Fruit fly (Drosophila melanogaster) whole organism, embryonic: ENCODE results near the gene CG10413.

Experiments used
- Awh ChIP-seq: fragments of 200-800 bp; sonication (Bioruptor generic); IDR thresholded peaks from 2 replicates; pipeline ENCODE4, ENCODE4 v1.3.6; 2022; ENCODE audit warnings: missing biosample characterization, missing genetic modification characterization
- CG12391 ChIP-seq: fragments of 200-800 bp; sonication (Bioruptor generic); optimal IDR thresholded peaks from 3 replicates; lab custom pipeline; 2018; ENCODE audit warnings: missing biosample characterization, mild to moderate bottlenecking, missing genetic modification characterization, moderate library complexity
- CG14014 ChIP-seq: fragments of 200-800 bp; sonication (Bioruptor generic); IDR thresholded peaks from 2 replicates; pipeline ENCODE4 v1.3.6; 2022; ENCODE audit warnings: missing biosample characterization, missing genetic modification characterization
- CG1832 ChIP-seq: fragments of 200-800 bp; sonication (Bioruptor generic); optimal IDR thresholded peaks from 2 replicates; lab custom pipeline; 2017; ENCODE audit warnings: missing biosample characterization, mild to moderate bottlenecking, missing genetic modification characterization, inconsistent platforms
- CG34422 ChIP-seq: fragments of 200-800 bp; sonication (Bioruptor generic); IDR thresholded peaks from 3 replicates; pipeline ENCODE4 v1.3.6; 2022; ENCODE audit warnings: missing biosample characterization, missing genetic modification characterization
- CG4404 ChIP-seq: fragments of 200-800 bp; sonication (Bioruptor generic); IDR thresholded peaks from 2 replicates; pipeline ENCODE4 v1.3.6; 2022; ENCODE audit warnings: missing biosample characterization, missing genetic modification characterization
- CG4820 ChIP-seq: fragments of 200-800 bp; sonication (Bioruptor generic); optimal IDR thresholded peaks from 3 replicates; lab custom pipeline; 2016; ENCODE audit warnings: missing biosample characterization, missing genetic modification characterization
- CG8478 ChIP-seq: fragments of >200 bp; optimal IDR thresholded peaks from 2 replicates; lab custom pipeline; 2018
- Gsc ChIP-seq: fragments of 200-800 bp; sonication (Bioruptor generic); IDR thresholded peaks from 2 replicates; pipeline ENCODE4 v1.3.6; 2022; ENCODE audit warnings: missing biosample characterization, missing genetic modification characterization
- exex ChIP-seq: fragments of 200-800 bp; sonication (Bioruptor generic); optimal IDR thresholded peaks from 4 replicates; lab custom pipeline; 2018; ENCODE audit warnings: missing biosample characterization, mild to moderate bottlenecking, missing genetic modification characterization, moderate library complexity
- pfk ChIP-seq: fragments of 200-800 bp; sonication (Bioruptor generic); optimal IDR thresholded peaks from 2 replicates; lab custom pipeline; 2018; ENCODE audit warnings: missing biosample characterization, mild to moderate bottlenecking, missing genetic modification characterization, moderate library complexity
- sqz ChIP-seq: fragments of 200-800 bp; sonication (Bioruptor generic); optimal IDR thresholded peaks from 3 replicates; lab custom pipeline; 2018; ENCODE audit warnings: missing biosample characterization, mild to moderate bottlenecking, missing genetic modification characterization

- TF ChIP-seq Awh (GFP tag; lab: Robert Waterston, UW), result 0 out of 2 replicates have a peak, but pooled peaks have one; percentile 4
- TF ChIP-seq pfk (GFP tag; lab: Kevin White, UChicago), result no peak
- no peak for TF ChIP-seq CG8478 (lab: Kevin White, UChicago)
- TF ChIP-seq CG1832 (GFP tag; lab: Kevin White, UChicago), result no peak
- TF ChIP-seq CG34422, result no peak
- TF ChIP-seq exex (tag; lab: Kevin White, UChicago), result no peak
- TF ChIP-seq CG12391 (tag; lab: Kevin White, UChicago), result no peak
- no peak for TF ChIP-seq CG4820 (GFP tag; lab: Kevin White, UChicago)
- no peak for TF ChIP-seq Gsc (GFP tag; lab: Robert Waterston, UW)
- no peak for TF ChIP-seq sqz
- TF ChIP-seq CG4404 (GFP tag; lab: Robert Waterston, UW), result no peak
- TF ChIP-seq CG14014 (GFP tag; lab: Robert Waterston, UW), result no peak
Measured at dm6 chr2L:18628104-18628503, 23.1 kb upstream of the CG10413 start.
